Worm (Caenorhabditis elegans): Measurements from ENCODE around the gene T19E7.6.

T19E7.6 gene

ce11 chrIV:5630156-5630555 is 39.1 kb downstream of the T19E7.6 start, which contains the start of gene srd-12:
srd-12 (minus strand) TSS chrIV:5630256.
- TF ChIP-seq T22C8.4 (GFP tag; IDR thresholded peaks at IDR 0.05), result no peak
- TF ChIP-seq ztf-29 (GFP tag; IDR thresholded peaks at IDR 0.05), result no peak
- TF ChIP-seq ztf-23 (GFP tag; IDR thresholded peaks at IDR 0.05), result no peak
- TF ChIP-seq klf-2 (GFP tag; conservative IDR thresholded peaks at IDR 0.05), result no peak
- no peak for TF ChIP-seq cog-1 (tag; optimal IDR thresholded peaks at IDR 0.05)
- no peak for TF ChIP-seq ref-1 (GFP tag; conservative IDR thresholded peaks at IDR 0.05)
- no peak for TF ChIP-seq med-1 (GFP tag; optimal IDR thresholded peaks at IDR 0.05; ENCODE audit: insufficient read depth)
- no peak for TF ChIP-seq tab-1 (GFP tag; IDR thresholded peaks at IDR 0.05)
- TF ChIP-seq flt-1 (GFP tag; IDR thresholded peaks at IDR 0.05), result no peak

- TF ChIP-seq T22C8.4 (GFP tag; IDR thresholded peaks at IDR 0.05), result no peak
- TF ChIP-seq med-1 (GFP tag; optimal IDR thresholded peaks at IDR 0.05; ENCODE audit: insufficient read depth), result no peak
- TF ChIP-seq ztf-23 (GFP tag; IDR thresholded peaks at IDR 0.05), result no peak
- no peak for TF ChIP-seq flt-1 (GFP tag; IDR thresholded peaks at IDR 0.05)
- TF ChIP-seq cog-1 (tag; optimal IDR thresholded peaks at IDR 0.05), result no peak
- TF ChIP-seq ztf-29 (GFP tag; IDR thresholded peaks at IDR 0.05), result no peak
These were observed 42.2 kb downstream of the T19E7.6 start, which contains the start of gene srsx-14 for ce11 chrIV:5627056-5627455. srsx-14 (minus strand) TSS chrIV:5627156.

- TF ChIP-seq klf-2 (GFP tag; conservative IDR thresholded peaks at IDR 0.05) (no peak), med-1 (GFP tag; optimal IDR thresholded peaks at IDR 0.05; ENCODE audit: insufficient read depth) (no peak), T22C8.4 (GFP tag; IDR thresholded peaks at IDR 0.05) (no peak), cog-1 (tag; optimal IDR thresholded peaks at IDR 0.05) (no peak), tab-1 (GFP tag; IDR thresholded peaks at IDR 0.05) (no peak), ztf-29 (GFP tag; IDR thresholded peaks at IDR 0.05) (no peak), ref-1 (GFP tag; conservative IDR thresholded peaks at IDR 0.05) (no peak), ztf-23 (GFP tag; IDR thresholded peaks at IDR 0.05) (no peak), flt-1 (GFP tag; IDR thresholded peaks at IDR 0.05) (no peak)
These were observed 45.6 kb downstream of the T19E7.6 start, which contains the start of gene srsx-15 for ce11 chrIV:5623718-5624117. srsx-15 (minus strand) TSS chrIV:5623818.

ce11 chrIV:5619643-5620042 is 49.7 kb downstream of the T19E7.6 start, which contains the start of gene srsx-16:
srsx-16 (minus strand) TSS chrIV:5619743.
- TF ChIP-seq ref-1 (GFP tag; conservative IDR thresholded peaks at IDR 0.05) (no peak), klf-2 (GFP tag; conservative IDR thresholded peaks at IDR 0.05) (no peak), ztf-23 (GFP tag; IDR thresholded peaks at IDR 0.05) (no peak), med-1 (GFP tag; optimal IDR thresholded peaks at IDR 0.05; ENCODE audit: insufficient read depth) (no peak), tab-1 (GFP tag; IDR thresholded peaks at IDR 0.05) (no peak), ztf-29 (GFP tag; IDR thresholded peaks at IDR 0.05) (no peak), cog-1 (tag; optimal IDR thresholded peaks at IDR 0.05) (no peak), T22C8.4 (GFP tag; IDR thresholded peaks at IDR 0.05) (no peak)
